Worm (Caenorhabditis elegans) whole organism, L4 larva: Measurements from ENCODE around the gene zyg-12.

Experiments
- D1046.2 ChIP-seq: fragments of 200-800 bp; sonication (Bioruptor generic); IDR thresholded peaks from 2 replicates; pipeline ENCODE4 v1.3.6; 2022; ENCODE audit warnings: missing genetic modification characterization, missing compliant biosample characterization
- T20F7.1 ChIP-seq: fragments of 200-800 bp; sonication (Bioruptor generic); optimal IDR thresholded peaks from 2 replicates; lab custom pipeline; 2018; ENCODE audit warnings: mild to moderate bottlenecking, missing genetic modification characterization, missing compliant biosample characterization
- T26A8.4 ChIP-seq: fragments of 200-800 bp; sonication (Bioruptor generic); IDR thresholded peaks from 2 replicates; pipeline ENCODE4 v1.3.6; 2022; ENCODE audit warnings: missing genetic modification characterization, missing compliant biosample characterization
- Y105C5A.15 ChIP-seq: fragments of 200-800 bp; sonication (Bioruptor generic); IDR thresholded peaks from 2 replicates; pipeline ENCODE4 v1.3.6; 2022; ENCODE audit warnings: missing genetic modification characterization, missing compliant biosample characterization
- Y5F2A.4 ChIP-seq: fragments of 200-800 bp; sonication (Bioruptor generic); optimal IDR thresholded peaks from 2 replicates; lab custom pipeline; 2018; ENCODE audit warnings: mild to moderate bottlenecking, missing genetic modification characterization, missing compliant biosample characterization
- ZK337.2 ChIP-seq: fragments of 200-800 bp; sonication (Bioruptor generic); IDR thresholded peaks from 2 replicates; pipeline ENCODE4 v1.3.6; 2022; ENCODE audit warnings: missing genetic modification reagents, missing genetic modification characterization, missing compliant biosample characterization
- ZK546.5 ChIP-seq, 2 experiments: sonication (generic microtip); optimal IDR thresholded peaks; 2 replicates each; lab custom pipeline; 2017; ENCODE audit warnings: missing biosample characterization in 2 of 2, missing genetic modification characterization in 2 of 2
- aha-1 ChIP-seq: fragments of 150-350 bp; peaks from one replicate; lab custom pipeline; 2014; ENCODE audit warnings: missing biosample characterization, missing genetic modification characterization
- aly-2 ChIP-seq: sonication (generic microtip); optimal IDR thresholded peaks from 2 replicates; lab custom pipeline; 2018; ENCODE audit warnings: missing biosample characterization, missing genetic modification characterization
- ceh-28 ChIP-seq: fragments of 150-350 bp; optimal IDR thresholded peaks from 2 replicates; lab custom pipeline; 2014; ENCODE audit warnings: missing biosample characterization, missing genetic modification reagents, missing genetic modification characterization
- daf-12 ChIP-seq: fragments of 150-350 bp; optimal IDR thresholded peaks from 2 replicates; lab custom pipeline; 2014; ENCODE audit warnings: missing biosample characterization, missing genetic modification reagents, missing genetic modification characterization
- daf-16 ChIP-seq, 3 experiments: sonication (generic microtip); optimal IDR thresholded peaks; 2 replicates each; lab custom pipeline; 2016 to 2017; ENCODE audit warnings: missing genetic modification characterization in 3 of 3, missing genetic modification reagents in 3 of 3, mild to moderate bottlenecking in 2 of 3, missing compliant biosample characterization in 2 of 3, missing biosample characterization in 1 of 3, moderate library complexity in 1 of 3
- daf-8 ChIP-seq: fragments of 200-800 bp; sonication (Bioruptor generic); IDR thresholded peaks from 2 replicates; pipeline ENCODE4 v1.3.6; 2022; ENCODE audit warnings: missing genetic modification characterization, missing compliant biosample characterization
- dmd-6 ChIP-seq: fragments of 200-800 bp; sonication (Bioruptor generic); IDR thresholded peaks from 2 replicates; pipeline ENCODE4 v1.3.6; 2022; ENCODE audit warnings: missing genetic modification reagents, missing genetic modification characterization, missing compliant biosample characterization
- duxl-1 ChIP-seq: sonication (generic microtip); optimal IDR thresholded peaks from 2 replicates; lab custom pipeline; 2016; ENCODE audit warnings: mild to moderate bottlenecking, missing genetic modification characterization, moderate library complexity, missing compliant biosample characterization; ENCODE audit not compliant: poor library complexity
- dve-1 ChIP-seq: sonication (generic microtip); optimal IDR thresholded peaks from 2 replicates; lab custom pipeline; 2017; ENCODE audit warnings: antibody characterized with exemption, mild to moderate bottlenecking, missing genetic modification characterization, missing compliant biosample characterization; ENCODE audit not compliant: insufficient read depth
- egl-27 ChIP-seq: sonication (generic microtip); optimal IDR thresholded peaks from 3 replicates; lab custom pipeline; 2017; ENCODE audit warnings: missing biosample characterization, missing genetic modification reagents, missing genetic modification characterization
- hlh-11 ChIP-seq: fragments of 200-800 bp; sonication (Bioruptor generic); optimal IDR thresholded peaks from 2 replicates; lab custom pipeline; 2018; ENCODE audit warnings: mild to moderate bottlenecking, missing genetic modification characterization, missing compliant biosample characterization
- hlh-30 ChIP-seq: sonication (generic microtip); optimal IDR thresholded peaks from 2 replicates; lab custom pipeline; 2017; ENCODE audit warnings: antibody characterized with exemption, mild to moderate bottlenecking, missing genetic modification characterization, missing compliant biosample characterization; ENCODE audit not compliant: insufficient read depth
- lin-1 ChIP-seq: fragments of 200-800 bp; sonication (Bioruptor generic); IDR thresholded peaks from 2 replicates; pipeline ENCODE4 v1.3.6; 2022; ENCODE audit warnings: missing genetic modification reagents, missing genetic modification characterization, missing compliant biosample characterization
- lin-38 ChIP-seq: fragments of 200-800 bp; sonication (Bioruptor generic); IDR thresholded peaks from 2 replicates; pipeline ENCODE4 v1.3.6; 2022; ENCODE audit warnings: missing genetic modification reagents, missing genetic modification characterization, missing compliant biosample characterization
- lir-3 ChIP-seq: sonication (generic microtip); optimal IDR thresholded peaks from 2 replicates; lab custom pipeline; 2016; ENCODE audit warnings: mild to moderate bottlenecking, missing genetic modification characterization, missing compliant biosample characterization
- lsy-2 ChIP-seq, 2 experiments: fragments of 150-350 bp in 1 of 2; sonication (generic microtip) in 1 of 2; optimal IDR thresholded peaks; 2 replicates each; lab custom pipeline; 2014 to 2017; ENCODE audit warnings: missing biosample characterization in 2 of 2, missing genetic modification characterization in 2 of 2
- mdt-29 ChIP-seq: fragments of 200-800 bp; sonication (Bioruptor generic); IDR thresholded peaks from 2 replicates; pipeline ENCODE4 v1.3.6; 2022; ENCODE audit warnings: missing genetic modification reagents, missing genetic modification characterization, missing compliant biosample characterization
- mes-2 ChIP-seq: sonication (generic microtip); optimal IDR thresholded peaks from 2 replicates; lab custom pipeline; 2016; ENCODE audit warnings: missing genotype, mild to moderate bottlenecking, missing genetic modification characterization, missing compliant biosample characterization; ENCODE audit not compliant: poor library complexity, severe bottlenecking
- mxl-2 ChIP-seq: fragments of 200-800 bp; sonication (Bioruptor generic); conservative IDR thresholded peaks from 2 replicates; pipeline ENCODE4 v1.3.6; 2022; ENCODE audit warnings: missing genetic modification reagents, missing genetic modification characterization, missing compliant biosample characterization
- nhr-102 ChIP-seq: sonication (generic microtip); optimal IDR thresholded peaks from 2 replicates; lab custom pipeline; 2016; ENCODE audit warnings: mild to moderate bottlenecking, missing genetic modification characterization, moderate library complexity, missing compliant biosample characterization
- nhr-11 ChIP-seq: fragments of 150-350 bp; optimal IDR thresholded peaks from 2 replicates; lab custom pipeline; 2014; ENCODE audit warnings: missing biosample characterization, missing genetic modification characterization
- nhr-111 ChIP-seq: fragments of 200-800 bp; sonication (Bioruptor generic); optimal IDR thresholded peaks from 2 replicates; lab custom pipeline; 2018; ENCODE audit warnings: mild to moderate bottlenecking, missing genetic modification characterization, missing compliant biosample characterization
- nhr-25 ChIP-seq: sonication (generic microtip); optimal IDR thresholded peaks from 2 replicates; lab custom pipeline; 2017; ENCODE audit warnings: missing genetic modification characterization, mild to moderate bottlenecking, missing compliant biosample characterization, antibody characterized with exemption, moderate library complexity, borderline replicate concordance; ENCODE audit not compliant: insufficient read depth
- nhr-28 ChIP-seq: fragments of 150-350 bp; optimal IDR thresholded peaks from 2 replicates; lab custom pipeline; 2014; ENCODE audit warnings: missing biosample characterization, missing genetic modification characterization
- nhr-41 ChIP-seq: fragments of 200-800 bp; sonication (Bioruptor generic); IDR thresholded peaks from 2 replicates; pipeline ENCODE4 v1.3.6; 2022; ENCODE audit warnings: missing genetic modification reagents, missing genetic modification characterization, missing compliant biosample characterization
- nhr-77 ChIP-seq: fragments of 150-350 bp; optimal IDR thresholded peaks from 2 replicates; lab custom pipeline; 2014; ENCODE audit warnings: missing biosample characterization, missing genetic modification characterization
- pqm-1 ChIP-seq: sonication (generic microtip); optimal IDR thresholded peaks from 2 replicates; lab custom pipeline; 2017; ENCODE audit warnings: missing biosample characterization, missing genetic modification characterization
- sdz-12 ChIP-seq: fragments of 200-800 bp; sonication (Bioruptor generic); optimal IDR thresholded peaks from 2 replicates; lab custom pipeline; 2018; ENCODE audit warnings: mild to moderate bottlenecking, missing genetic modification characterization, missing compliant biosample characterization
- set-16 ChIP-seq: fragments of 200-800 bp; sonication (Bioruptor generic); IDR thresholded peaks from 2 replicates; pipeline ENCODE4 v1.3.6; 2022; ENCODE audit warnings: missing genetic modification reagents, missing genetic modification characterization, missing compliant biosample characterization
- spr-1 ChIP-seq: sonication (generic microtip); optimal IDR thresholded peaks from 2 replicates; lab custom pipeline; 2016; ENCODE audit warnings: mild to moderate bottlenecking, missing genetic modification characterization, missing compliant biosample characterization
- tra-1 ChIP-seq: fragments of 200-800 bp; sonication (Bioruptor generic); IDR thresholded peaks from 2 replicates; pipeline ENCODE4 v1.3.6; 2022; ENCODE audit warnings: missing genetic modification reagents, missing genetic modification characterization, missing compliant biosample characterization
- zfp-3 ChIP-seq: fragments of 200-800 bp; sonication (Bioruptor generic); conservative IDR thresholded peaks from 2 replicates; pipeline ENCODE4 v1.3.6; 2022; ENCODE audit warnings: missing genetic modification reagents, missing genetic modification characterization, missing compliant biosample characterization
- ztf-11 ChIP-seq: fragments of 150-350 bp; optimal IDR thresholded peaks from 2 replicates; lab custom pipeline; 2014; ENCODE audit warnings: missing biosample characterization, missing genetic modification characterization
- ztf-7 ChIP-seq: fragments of 150-350 bp; optimal IDR thresholded peaks from 2 replicates; lab custom pipeline; 2014; ENCODE audit warnings: missing biosample characterization, missing genetic modification characterization

The zyg-12 gene

DNA sequence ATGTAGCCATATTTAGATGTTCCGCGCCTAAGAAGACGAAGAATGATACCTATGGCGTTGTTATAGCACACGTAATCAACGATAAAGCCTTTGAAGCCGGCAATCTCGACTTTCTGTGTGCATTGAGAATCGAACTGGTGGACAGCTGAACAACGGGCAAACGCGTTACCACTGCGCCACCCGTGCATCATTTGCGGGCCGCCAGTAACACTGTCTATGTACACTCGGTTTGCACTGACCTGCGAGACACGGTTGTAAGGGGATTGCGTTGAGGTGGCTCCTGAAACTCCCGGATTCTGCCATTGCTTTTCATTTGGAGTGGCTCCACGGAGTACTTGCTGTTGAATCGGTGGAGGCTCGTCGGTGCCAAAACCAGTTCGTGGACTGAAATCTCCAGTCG is 7.3 kb upstream of the zyg-12 start (continued):
- TF ChIP-seq nhr-77: no peak
- no peak for TF ChIP-seq daf-12 (tag; lab: Kevin White, UChicago)
- peak; percentile 57 for TF ChIP-seq nhr-25

DNA sequence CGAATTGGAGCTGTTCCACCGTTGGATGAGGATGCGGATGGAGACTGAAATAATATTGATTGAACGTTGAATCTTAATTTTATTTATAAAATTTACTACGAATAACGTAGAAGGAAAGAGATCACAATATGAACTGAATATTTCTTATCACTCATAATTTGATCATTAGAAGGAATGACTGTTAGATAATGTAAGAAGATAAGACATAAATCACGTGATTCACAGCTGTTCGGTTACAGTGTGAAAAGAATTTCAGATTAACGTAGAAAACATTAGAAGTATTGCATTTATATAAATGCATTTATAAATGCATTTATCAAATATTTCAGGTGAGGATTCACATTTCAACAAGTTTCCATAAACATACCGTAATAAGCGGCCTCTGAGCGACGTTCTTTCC is 6.9 kb upstream of the zyg-12 start:
- TF ChIP-seq ztf-11 (tag; lab: Kevin White, UChicago) (no peak), dmd-6 (peak; percentile 79), tra-1 (GFP tag; lab: Robert Waterston, UW) (no peak), hlh-30 (tag; lab: Kevin White, UChicago) (peak; percentile 56), nhr-28 (peak; percentile 57), lin-1 (GFP tag; lab: Robert Waterston, UW) (0 out of 2 replicates have a peak, but pooled peaks have one; percentile 28), nhr-102 (tag; lab: Kevin White, UChicago) (no peak), ztf-7 (tag; lab: Kevin White, UChicago) (peak; percentile 27), nhr-77 (peak; percentile 27), pqm-1 (tag; lab: Kevin White, UChicago) (peak; percentile 73), dve-1 (peak; percentile 84), nhr-11 (no peak), T20F7.1 (peak; percentile 12), daf-16 (GFP tag; optimal IDR thresholded peaks at IDR 0.05; lab: Kevin White, UChicago) (no peak), daf-16 (tag; optimal IDR thresholded peaks at IDR 0.05; lab: Kevin White, UChicago) (peak; percentile 9), hlh-11 (tag; lab: Kevin White, UChicago) (peak; percentile 82)

DNA sequence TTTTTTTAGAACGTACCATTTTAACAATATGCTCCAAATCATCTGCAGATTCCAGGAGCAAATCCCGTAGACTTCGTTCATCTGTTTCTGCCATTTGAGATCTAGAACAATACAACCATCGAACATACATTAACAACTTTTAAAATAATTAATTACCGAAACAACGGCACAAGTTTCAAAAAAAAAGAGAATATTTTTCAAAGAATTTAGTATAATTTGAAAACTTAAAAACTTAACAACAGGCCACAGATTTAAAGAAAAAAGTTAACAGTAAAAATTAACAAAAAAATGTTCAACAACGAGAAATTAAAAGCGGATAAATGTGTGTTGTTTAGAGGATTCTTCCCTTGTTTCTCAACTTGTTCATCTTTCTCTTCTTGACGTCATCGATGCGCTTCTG is 5.9 kb upstream of the zyg-12 start, which contains the start of gene mdt-4:
mdt-4 (minus strand) TSS at position 101 of the 400 bp plus-strand sequence.
- TF ChIP-seq nhr-41: no peak
- no peak for TF ChIP-seq T26A8.4 (GFP tag; lab: Robert Waterston, UW)
- TF ChIP-seq lin-38: peak; percentile 18; the same call in 1 of the 2 replicates
- TF ChIP-seq T20F7.1: peak; percentile 31
- no peak for TF ChIP-seq zfp-3 (GFP tag; lab: Robert Waterston, UW)
- TF ChIP-seq set-16: no peak
- TF ChIP-seq, all 104 proteins: peak for 2

DNA sequence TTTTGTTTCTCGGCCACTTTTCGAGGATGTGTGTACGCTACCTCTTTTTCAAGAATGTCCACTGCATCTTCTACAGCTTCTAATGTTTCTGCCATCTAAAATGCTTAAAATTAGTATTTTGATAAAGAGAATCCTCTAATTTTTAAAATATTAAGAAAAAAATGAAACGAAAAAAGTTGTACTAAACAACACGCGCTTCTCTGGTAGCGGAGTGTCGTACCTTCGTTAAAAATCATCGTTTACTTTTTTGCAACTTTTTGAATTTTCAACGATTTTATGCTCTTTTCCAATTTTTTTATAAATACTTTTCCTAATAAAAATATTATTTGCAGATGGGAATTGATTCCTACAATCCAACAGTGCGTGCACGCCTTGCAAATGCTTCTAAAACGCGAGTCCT is 4.0 kb upstream of the zyg-12 start, which contains the start of the genes gldi-11 and ZK546.2:
gldi-11 (minus strand) TSS at position 95 of the 400 bp plus-strand sequence.
ZK546.2 (plus strand) TSS at position 333 of the 400 bp plus-strand sequence.
- TF ChIP-seq T20F7.1 (peak; percentile 90), sdz-12 (GFP tag; lab: Kevin White, UChicago) (no peak), ceh-28 (tag; lab: Kevin White, UChicago) (no peak), ZK337.2 (GFP tag; lab: Robert Waterston, UW) (no peak), aha-1 (peak; percentile 84), lsy-2 (tag; optimal IDR thresholded peaks at IDR 0.05; lab: Kevin White, UChicago) (peak in 1 of 2 experiments; percentile 41)

DNA sequence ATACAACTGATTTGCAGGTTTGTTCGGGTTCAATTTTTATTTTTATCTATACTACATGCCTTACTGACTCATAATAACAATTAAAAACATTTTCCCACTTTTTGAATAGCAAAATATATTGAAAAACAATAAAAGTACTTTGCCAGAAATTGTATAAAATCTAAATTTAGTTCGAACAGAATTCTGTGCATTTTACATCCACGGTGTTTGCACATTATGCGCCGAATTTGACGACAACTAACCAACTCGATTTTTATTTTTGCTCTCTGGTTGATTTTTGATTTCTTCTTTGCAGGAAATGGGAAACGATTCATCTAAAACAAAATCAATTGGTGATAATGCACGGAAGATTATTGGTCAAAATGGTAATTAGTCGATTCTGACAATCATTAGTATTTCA is 2.9 kb upstream of the zyg-12 start:
- TF ChIP-seq nhr-41: no peak
- TF ChIP-seq hlh-30 (tag; lab: Kevin White, UChicago): no peak
- no peak for TF ChIP-seq nhr-28
- TF ChIP-seq ZK337.2 (GFP tag; lab: Robert Waterston, UW): no peak
- no peak for TF ChIP-seq daf-8 (GFP tag; lab: Robert Waterston, UW)
- TF ChIP-seq ZK546.5 (tag; optimal IDR thresholded peaks at IDR 0.05; lab: Kevin White, UChicago): no peak
- TF ChIP-seq nhr-111 (GFP tag; lab: Kevin White, UChicago): no peak
- no peak for TF ChIP-seq lir-3 (tag; lab: Kevin White, UChicago)
- TF ChIP-seq tra-1 (GFP tag; lab: Robert Waterston, UW): no peak
- TF ChIP-seq mes-2 (tag; lab: Kevin White, UChicago): peak; percentile 17
- TF ChIP-seq spr-1 (tag; lab: Kevin White, UChicago): no peak
- TF ChIP-seq mdt-29 (GFP tag; lab: Robert Waterston, UW): no peak
- no peak for TF ChIP-seq egl-27
- TF ChIP-seq D1046.2 (GFP tag; lab: Robert Waterston, UW): no peak
- no peak for TF ChIP-seq set-16
- no peak for TF ChIP-seq zfp-3 (GFP tag; lab: Robert Waterston, UW)
- no peak for TF ChIP-seq aly-2 (tag; lab: Kevin White, UChicago)
- TF ChIP-seq Y105C5A.15 (GFP tag; lab: Robert Waterston, UW): no peak
- TF ChIP-seq lsy-2 (tag; optimal IDR thresholded peaks at IDR 0.05; lab: Kevin White, UChicago): peak in 1 of 2 experiments; percentile 38
- no peak for TF ChIP-seq duxl-1
- TF ChIP-seq mxl-2 (GFP tag; lab: Robert Waterston, UW): no peak
- TF ChIP-seq dve-1: peak; percentile 17
- no peak for TF ChIP-seq Y5F2A.4 (GFP tag; lab: Kevin White, UChicago)
